Fruit fly (Drosophila melanogaster): ENCODE measurements around the gene CG3339.

dm6 chr3R:27272233-27272632, 49.9 kb downstream of the CG3339 start:
- TF ChIP-seq Abd-B (GFP tag; optimal IDR thresholded peaks at IDR 0.05) = no peak
- no peak for TF ChIP-seq sage (GFP tag; optimal IDR thresholded peaks at IDR 0.05)
- TF ChIP-seq Hr78 (GFP tag; optimal IDR thresholded peaks at IDR 0.05) = no peak
- no peak for TF ChIP-seq h (GFP tag; optimal IDR thresholded peaks at IDR 0.05)
- no peak for TF ChIP-seq CG9705 (GFP tag; optimal IDR thresholded peaks at IDR 0.05)
- TF ChIP-seq foxo (GFP tag; optimal IDR thresholded peaks at IDR 0.05) = no peak
- TF ChIP-seq usp (GFP tag; optimal IDR thresholded peaks at IDR 0.05) = no peak
